Fruit fly (Drosophila melanogaster) whole organism, adult: ENCODE results near the gene Rtnl1.
A peak's percentile ranks its signal among the peaks of the same experiment; 100 is the strongest.

Experiments used
- CG11617 ChIP-seq: fragments of 200-800 bp; sonication (Bioruptor generic); optimal IDR thresholded peaks from 2 replicates; lab custom pipeline; 2017; ENCODE audit warnings: mild to moderate bottlenecking, missing biosample characterization, missing genetic modification reagents, missing genetic modification characterization
- CG12768 ChIP-seq: fragments of 200-800 bp; sonication (Bioruptor generic); optimal IDR thresholded peaks from 2 replicates; lab custom pipeline; 2017; ENCODE audit warnings: missing biosample characterization, missing genetic modification characterization, mild to moderate bottlenecking, moderate library complexity, missing genetic modification reagents
- CG14711 ChIP-seq: fragments of 200-800 bp; sonication (Bioruptor generic); optimal IDR thresholded peaks from 2 replicates; lab custom pipeline; 2018; ENCODE audit warnings: missing biosample characterization, mild to moderate bottlenecking, missing genetic modification characterization, moderate library complexity
- CG1620 ChIP-seq: fragments of 200-800 bp; sonication (Bioruptor generic); optimal IDR thresholded peaks from 2 replicates; lab custom pipeline; 2016; ENCODE audit warnings: missing biosample characterization, missing genetic modification characterization
- CG33017 ChIP-seq: fragments of 200-800 bp; sonication (Bioruptor generic); optimal IDR thresholded peaks from 2 replicates; lab custom pipeline; 2018; ENCODE audit warnings: missing biosample characterization, mild to moderate bottlenecking, missing genetic modification characterization, moderate library complexity
- CG5204 ChIP-seq: fragments of 200-800 bp; sonication (Bioruptor generic); optimal IDR thresholded peaks from 2 replicates; lab custom pipeline; 2016; ENCODE audit warnings: missing biosample characterization, missing genetic modification characterization
- CG7045 ChIP-seq: fragments of 200-800 bp; sonication (Bioruptor generic); optimal IDR thresholded peaks from 2 replicates; lab custom pipeline; 2017; ENCODE audit warnings: missing biosample characterization, mild to moderate bottlenecking, missing genetic modification characterization
- CG7101 ChIP-seq: fragments of 200-800 bp; sonication (Bioruptor generic); optimal IDR thresholded peaks from 2 replicates; lab custom pipeline; 2018; ENCODE audit warnings: missing biosample characterization, mild to moderate bottlenecking, missing genetic modification characterization, moderate library complexity
- Clk ChIP-seq: fragments of 200-800 bp; sonication (Bioruptor generic); optimal IDR thresholded peaks from 2 replicates; lab custom pipeline; 2017; ENCODE audit warnings: missing biosample characterization, missing genetic modification characterization
- Crg-1 ChIP-seq: fragments of 200-800 bp; sonication (Bioruptor generic); optimal IDR thresholded peaks from 2 replicates; lab custom pipeline; 2016; ENCODE audit warnings: missing biosample characterization, missing genetic modification characterization
- Hr96 ChIP-seq: fragments of 200-800 bp; sonication (Bioruptor generic); optimal IDR thresholded peaks from 2 replicates; lab custom pipeline; 2016; ENCODE audit warnings: missing biosample characterization, missing genetic modification characterization
- Mnt ChIP-seq: fragments of 200-800 bp; sonication (Bioruptor generic); optimal IDR thresholded peaks from 2 replicates; lab custom pipeline; 2016; ENCODE audit warnings: missing biosample characterization, mild to moderate bottlenecking, missing genetic modification characterization
- bab1 ChIP-seq: fragments of 200-800 bp; sonication (Bioruptor generic); optimal IDR thresholded peaks from 3 replicates; lab custom pipeline; 2019; ENCODE audit warnings: missing biosample characterization, mild to moderate bottlenecking, missing genetic modification characterization, moderate library complexity
- cic ChIP-seq: fragments of 200-800 bp; sonication (Bioruptor generic); optimal IDR thresholded peaks from 2 replicates; lab custom pipeline; 2017; ENCODE audit warnings: missing biosample characterization, mild to moderate bottlenecking, missing genetic modification characterization, moderate library complexity
- cnc ChIP-seq, 2 experiments: fragments of >200 bp; optimal IDR thresholded peaks; 2 replicates each; lab custom pipeline; 2017
- kay ChIP-seq: fragments of 200-800 bp; sonication (Bioruptor generic); peaks from one replicate; lab custom pipeline; 2016; ENCODE audit warnings: missing biosample characterization, missing genetic modification characterization, borderline replicate concordance
- ovo ChIP-seq: fragments of 200-800 bp; sonication (Bioruptor generic); optimal IDR thresholded peaks from 2 replicates; lab custom pipeline; 2016; ENCODE audit warnings: missing biosample characterization, missing genetic modification characterization
- pad ChIP-seq: fragments of 200-800 bp; sonication (Bioruptor generic); optimal IDR thresholded peaks from 3 replicates; lab custom pipeline; 2017; ENCODE audit warnings: missing biosample characterization, missing genetic modification characterization, mild to moderate bottlenecking, moderate library complexity, missing genetic modification reagents
- tj ChIP-seq: fragments of 200-800 bp; sonication (Bioruptor generic); optimal IDR thresholded peaks from 3 replicates; lab custom pipeline; 2017; ENCODE audit warnings: missing biosample characterization, mild to moderate bottlenecking, missing genetic modification characterization, moderate library complexity
- toe ChIP-seq: fragments of 200-800 bp; sonication (Bioruptor generic); optimal IDR thresholded peaks from 2 replicates; lab custom pipeline; 2016; ENCODE audit warnings: missing biosample characterization, missing genetic modification characterization

The Rtnl1 gene

dm6 chr2L:5031886-5032285, 22.4 kb upstream of the Rtnl1 start:
- TF ChIP-seq toe (GFP tag; lab: Kevin White, UChicago) (no peak), bab1 (no peak), cic (GFP tag; lab: Kevin White, UChicago) (no peak), CG1620 (GFP tag; lab: Kevin White, UChicago) (no peak), CG14711 (tag; lab: Kevin White, UChicago) (no peak), Crg-1 (no peak), tj (no peak), Mnt (GFP tag; lab: Kevin White, UChicago) (no peak), cnc (optimal IDR thresholded peaks at IDR 0.05; lab: Kevin White, UChicago) (no peak), Hr96 (GFP tag; lab: Kevin White, UChicago) (no peak), CG7045 (GFP tag; lab: Kevin White, UChicago) (no peak), CG11617 (GFP tag; lab: Kevin White, UChicago) (no peak), CG12768 (GFP tag; lab: Kevin White, UChicago) (no peak), kay (GFP tag; lab: Kevin White, UChicago) (no peak), CG33017 (tag; lab: Kevin White, UChicago) (no peak), pad (no peak), ovo (GFP tag; lab: Kevin White, UChicago) (no peak)

DNA sequence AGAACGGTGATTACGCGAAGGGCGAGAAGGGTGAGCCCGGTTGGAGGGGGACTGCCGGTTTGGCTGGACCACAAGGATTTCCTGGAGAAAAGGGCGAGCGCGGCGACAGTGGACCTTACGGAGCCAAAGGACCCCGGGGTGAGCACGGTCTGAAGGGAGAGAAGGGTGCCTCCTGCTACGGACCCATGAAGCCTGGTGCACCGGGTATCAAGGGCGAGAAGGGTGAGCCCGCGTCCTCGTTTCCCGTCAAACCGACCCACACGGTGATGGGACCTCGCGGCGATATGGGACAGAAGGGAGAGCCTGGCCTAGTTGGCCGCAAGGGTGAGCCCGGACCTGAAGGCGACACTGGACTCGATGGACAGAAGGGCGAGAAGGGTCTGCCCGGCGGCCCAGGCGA, 21.9 kb upstream of the Rtnl1 start:
- TF ChIP-seq cic (GFP tag; lab: Kevin White, UChicago) (no peak), pad (no peak), tj (no peak), CG1620 (GFP tag; lab: Kevin White, UChicago) (no peak), cnc (optimal IDR thresholded peaks at IDR 0.05; lab: Kevin White, UChicago) (no peak), CG12768 (GFP tag; lab: Kevin White, UChicago) (no peak), CG14711 (tag; lab: Kevin White, UChicago) (no peak), CG5204 (no peak), CG7101 (no peak), Hr96 (GFP tag; lab: Kevin White, UChicago) (no peak), bab1 (no peak), CG11617 (GFP tag; lab: Kevin White, UChicago) (no peak), Clk (GFP tag; lab: Kevin White, UChicago) (no peak), kay (GFP tag; lab: Kevin White, UChicago) (no peak), toe (GFP tag; lab: Kevin White, UChicago) (no peak), CG33017 (tag; lab: Kevin White, UChicago) (no peak)

- TF ChIP-seq CG14711 (tag; lab: Kevin White, UChicago), result no peak
- TF ChIP-seq Clk (GFP tag; lab: Kevin White, UChicago), result no peak
- no peak for TF ChIP-seq pad
- TF ChIP-seq Crg-1, result no peak
- no peak for TF ChIP-seq toe (GFP tag; lab: Kevin White, UChicago)
- TF ChIP-seq Hr96 (GFP tag; lab: Kevin White, UChicago), result no peak
- TF ChIP-seq kay (GFP tag; lab: Kevin White, UChicago), result no peak
- no peak for TF ChIP-seq cnc (optimal IDR thresholded peaks at IDR 0.05; lab: Kevin White, UChicago)
- TF ChIP-seq CG11617 (GFP tag; lab: Kevin White, UChicago), result no peak
- TF ChIP-seq bab1, result no peak
- no peak for TF ChIP-seq Mnt (GFP tag; lab: Kevin White, UChicago)
- TF ChIP-seq CG7045 (GFP tag; lab: Kevin White, UChicago), result no peak
- TF ChIP-seq cic (GFP tag; lab: Kevin White, UChicago), result no peak
- TF ChIP-seq CG33017 (tag; lab: Kevin White, UChicago), result no peak
Observed at dm6 chr2L:5030535-5030934, 21.0 kb upstream of the Rtnl1 start.

DNA sequence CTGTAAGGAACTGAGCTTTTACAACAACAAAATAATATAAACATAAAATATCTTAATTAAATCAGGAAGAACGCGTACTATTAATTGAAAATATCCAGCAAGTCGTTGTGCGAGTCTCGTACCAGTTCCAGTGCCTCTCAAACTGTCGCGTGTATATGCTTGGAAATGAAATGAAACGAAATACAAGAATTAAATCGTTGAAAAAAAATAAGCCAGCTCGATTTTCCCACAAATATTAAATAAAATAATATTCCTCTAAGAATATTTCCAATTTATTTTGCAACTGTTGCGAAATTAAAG, 20.2 kb upstream of the Rtnl1 start:
- TF ChIP-seq Mnt (GFP tag; lab: Kevin White, UChicago) (no peak), cic (GFP tag; lab: Kevin White, UChicago) (no peak), kay (GFP tag; lab: Kevin White, UChicago) (peak; percentile 33), CG5204 (no peak), CG7101 (no peak), cnc (optimal IDR thresholded peaks at IDR 0.05; lab: Kevin White, UChicago) (no peak), pad (no peak), bab1 (no peak), Clk (GFP tag; lab: Kevin White, UChicago) (no peak), CG11617 (GFP tag; lab: Kevin White, UChicago) (no peak), CG14711 (tag; lab: Kevin White, UChicago) (no peak), tj (peak; percentile 60)

DNA sequence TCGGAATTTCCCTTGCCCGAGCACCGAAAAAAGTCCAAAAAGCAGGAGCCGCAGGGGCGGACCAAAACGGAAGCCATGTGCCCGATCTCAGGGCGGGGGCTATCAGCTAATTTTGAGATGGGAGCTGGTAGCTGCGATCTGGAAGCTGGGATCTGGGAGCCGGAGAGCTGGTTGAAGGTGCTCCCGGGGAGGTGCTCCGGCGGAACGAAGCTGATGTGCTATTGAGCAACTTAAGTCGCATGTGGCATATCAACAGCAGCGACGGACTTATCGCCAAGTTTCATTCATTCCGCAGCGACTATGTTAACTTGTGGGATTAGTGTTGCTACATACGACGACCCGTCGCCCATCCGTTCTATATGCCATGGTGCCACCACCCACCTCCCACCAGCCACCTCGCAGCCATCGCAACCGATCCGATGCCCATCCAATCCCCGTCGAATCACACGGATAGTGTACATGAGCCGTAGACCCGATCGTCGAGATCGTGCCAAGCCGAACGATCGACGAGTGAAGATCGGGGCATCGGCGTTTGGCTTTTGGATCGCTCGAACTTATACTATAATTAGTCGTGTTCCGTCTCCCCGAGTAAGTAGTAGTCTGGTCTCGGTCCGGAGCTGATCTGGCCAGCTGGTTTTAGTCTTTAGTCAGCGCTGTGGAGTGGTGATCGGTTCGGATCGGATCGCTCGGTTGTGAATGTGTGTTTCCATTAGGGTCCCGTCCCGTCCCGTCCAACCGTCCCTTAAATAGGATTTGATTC, 19.7 kb upstream of the Rtnl1 start, which contains the start of gene Col4a1:
Gene Col4a1, plus strand, starts transcription at position 561 of the 760 bp plus-strand sequence.
- TF ChIP-seq CG7045 (GFP tag; lab: Kevin White, UChicago) (no peak), cic (GFP tag; lab: Kevin White, UChicago) (peak; percentile 72), tj (no peak), CG5204 (no peak), Crg-1 (no peak), pad (no peak), CG12768 (GFP tag; lab: Kevin White, UChicago) (peak; percentile 49), Clk (GFP tag; lab: Kevin White, UChicago) (no peak), ovo (GFP tag; lab: Kevin White, UChicago) (no peak), Hr96 (GFP tag; lab: Kevin White, UChicago) (no peak), Mnt (GFP tag; lab: Kevin White, UChicago) (peak; percentile 7), CG11617 (GFP tag; lab: Kevin White, UChicago) (no peak), cnc (optimal IDR thresholded peaks at IDR 0.05; lab: Kevin White, UChicago) (no peak), bab1 (no peak), toe (GFP tag; lab: Kevin White, UChicago) (no peak), CG1620 (GFP tag; lab: Kevin White, UChicago) (no peak), CG7101 (no peak), kay (GFP tag; lab: Kevin White, UChicago) (no peak)
